Worm (Caenorhabditis elegans) whole organism, L3 larva: Measurements from ENCODE around the gene zyg-9.
A peak's percentile ranks its signal among the peaks of the same experiment; 100 is the strongest.

Experiments
- aly-2 ChIP-seq: fragments of 150-350 bp; optimal IDR thresholded peaks from 2 replicates; lab custom pipeline; 2014; ENCODE audit warnings: missing biosample characterization, missing genetic modification characterization
- ceh-16 ChIP-seq: sonication (generic microtip); optimal IDR thresholded peaks from 2 replicates; lab custom pipeline; 2017; ENCODE audit warnings: missing biosample characterization, missing genetic modification characterization
- ceh-28 ChIP-seq: fragments of 150-350 bp; optimal IDR thresholded peaks from 2 replicates; lab custom pipeline; 2014; ENCODE audit warnings: missing biosample characterization, missing genetic modification reagents, missing genetic modification characterization
- ceh-82 ChIP-seq: fragments of 150-350 bp; optimal IDR thresholded peaks from 2 replicates; lab custom pipeline; 2014; ENCODE audit warnings: missing biosample characterization, missing genetic modification characterization
- daf-12 ChIP-seq: fragments of 150-350 bp; optimal IDR thresholded peaks from 2 replicates; lab custom pipeline; 2014; ENCODE audit warnings: missing biosample characterization, missing genetic modification reagents, missing genetic modification characterization
- egl-27 ChIP-seq: sonication (generic microtip); optimal IDR thresholded peaks from 4 replicates; lab custom pipeline; 2017; ENCODE audit warnings: missing biosample characterization, missing genetic modification reagents, missing genetic modification characterization
- egl-5 ChIP-seq: fragments of 150-350 bp; optimal IDR thresholded peaks from 2 replicates; lab custom pipeline; 2017; ENCODE audit warnings: missing biosample characterization, missing genetic modification reagents, missing genetic modification characterization, inconsistent platforms
- elt-2 ChIP-seq: sonication (generic microtip); optimal IDR thresholded peaks from 2 replicates; lab custom pipeline; 2016; ENCODE audit warnings: missing genetic modification reagents, mild to moderate bottlenecking, missing genetic modification characterization, missing compliant biosample characterization
- elt-3 ChIP-seq, 3 experiments: fragments of 150-350 bp in 1 of 3; sonication (generic microtip) in 2 of 3; optimal IDR thresholded peaks; 2 replicates in 2 of 3; 4 replicates in 1 of 3; lab custom pipeline; 2014 to 2017; ENCODE audit warnings: missing biosample characterization in 3 of 3, missing genetic modification characterization in 3 of 3
- eor-1 ChIP-seq, 2 experiments: fragments of 150-350 bp; optimal IDR thresholded peaks; 2 replicates each; lab custom pipeline; 2014 to 2018; ENCODE audit warnings: missing biosample characterization in 2 of 2, missing genetic modification characterization in 2 of 2
- fkh-10 ChIP-seq: sonication (generic microtip); optimal IDR thresholded peaks from 2 replicates; lab custom pipeline; 2017; ENCODE audit warnings: missing biosample characterization, missing genetic modification reagents, missing genetic modification characterization
- fkh-2 ChIP-seq: fragments of 150-350 bp; optimal IDR thresholded peaks from 2 replicates; lab custom pipeline; 2014; ENCODE audit warnings: missing biosample characterization, missing genetic modification reagents, missing genetic modification characterization
- fos-1 ChIP-seq: fragments of 150-350 bp; optimal IDR thresholded peaks from 2 replicates; lab custom pipeline; 2014; ENCODE audit warnings: missing biosample characterization, missing genetic modification characterization
- hmg-11 ChIP-seq: sonication (generic microtip); optimal IDR thresholded peaks from 2 replicates; lab custom pipeline; 2016; ENCODE audit warnings: missing genetic modification characterization, missing compliant biosample characterization
- jun-1 ChIP-seq: fragments of 150-350 bp; optimal IDR thresholded peaks from 2 replicates; lab custom pipeline; 2014; ENCODE audit warnings: missing biosample characterization, missing genetic modification reagents, missing genetic modification characterization
- lin-39 ChIP-seq: fragments of 150-350 bp; optimal IDR thresholded peaks from 2 replicates; lab custom pipeline; 2018; ENCODE audit warnings: missing biosample characterization, missing genetic modification reagents, missing genetic modification characterization
- lsy-12 ChIP-seq: sonication (generic microtip); optimal IDR thresholded peaks from 2 replicates; lab custom pipeline; 2016; ENCODE audit warnings: mild to moderate bottlenecking, missing genetic modification characterization, missing compliant biosample characterization
- mdl-1 ChIP-seq: fragments of 150-350 bp; optimal IDR thresholded peaks from 2 replicates; lab custom pipeline; 2014; ENCODE audit warnings: missing biosample characterization, missing genetic modification characterization
- mml-1 ChIP-seq: fragments of 150-350 bp; sonication (generic microtip); optimal IDR thresholded peaks from 3 replicates; lab custom pipeline; 2014; ENCODE audit warnings: missing biosample characterization, missing genetic modification characterization
- nhr-11 ChIP-seq: fragments of 150-350 bp; optimal IDR thresholded peaks from 2 replicates; lab custom pipeline; 2014; ENCODE audit warnings: missing biosample characterization, missing genetic modification characterization
- nhr-23 ChIP-seq: fragments of 150-350 bp; optimal IDR thresholded peaks from 2 replicates; lab custom pipeline; 2014; ENCODE audit warnings: missing biosample characterization, missing genetic modification reagents, missing genetic modification characterization
- nhr-237 ChIP-seq: fragments of 150-350 bp; optimal IDR thresholded peaks from 2 replicates; lab custom pipeline; 2014; ENCODE audit warnings: missing biosample characterization, missing genetic modification characterization
- nhr-25 ChIP-seq: sonication (generic microtip); optimal IDR thresholded peaks from 2 replicates; lab custom pipeline; 2017; ENCODE audit warnings: missing biosample characterization, missing genetic modification characterization
- nhr-28 ChIP-seq: fragments of 150-350 bp; optimal IDR thresholded peaks from 2 replicates; lab custom pipeline; 2014; ENCODE audit warnings: missing biosample characterization, missing genetic modification characterization
- nhr-43 ChIP-seq: sonication (generic microtip); optimal IDR thresholded peaks from 2 replicates; lab custom pipeline; 2016; ENCODE audit warnings: mild to moderate bottlenecking, missing genetic modification characterization, missing compliant biosample characterization; ENCODE audit not compliant: poor library complexity, severe bottlenecking
- nhr-76 ChIP-seq: fragments of 150-350 bp; sonication (generic microtip); optimal IDR thresholded peaks from 5 replicates; lab custom pipeline; 2014; ENCODE audit warnings: missing biosample characterization, missing genetic modification characterization
- nhr-77 ChIP-seq: fragments of 150-350 bp; optimal IDR thresholded peaks from 2 replicates; lab custom pipeline; 2014; ENCODE audit warnings: missing biosample characterization, missing genetic modification characterization
- pha-4 ChIP-seq: fragments of 150-350 bp; optimal IDR thresholded peaks from 2 replicates; lab custom pipeline; 2014; ENCODE audit warnings: missing biosample characterization, missing genetic modification reagents, missing genetic modification characterization
- pqm-1 ChIP-seq: fragments of 150-350 bp; optimal IDR thresholded peaks from 2 replicates; lab custom pipeline; 2017; ENCODE audit warnings: missing biosample characterization, missing genetic modification characterization, inconsistent platforms
- sea-2 ChIP-seq: fragments of 150-350 bp; sonication (generic microtip); optimal IDR thresholded peaks from 4 replicates; lab custom pipeline; 2014; ENCODE audit warnings: missing biosample characterization, missing genetic modification reagents, missing genetic modification characterization
- skn-1 ChIP-seq: fragments of 150-350 bp; optimal IDR thresholded peaks from 2 replicates; lab custom pipeline; 2014; ENCODE audit warnings: missing biosample characterization, missing genetic modification characterization
- snpc-4 ChIP-seq: fragments of 150-350 bp; optimal IDR thresholded peaks from 2 replicates; lab custom pipeline; 2014; ENCODE audit warnings: missing biosample characterization, missing genetic modification characterization
- tbx-2 ChIP-seq: sonication (generic microtip); optimal IDR thresholded peaks from 2 replicates; lab custom pipeline; 2016; ENCODE audit warnings: mild to moderate bottlenecking, missing genetic modification characterization, missing compliant biosample characterization
- unc-39 ChIP-seq: sonication (generic microtip); optimal IDR thresholded peaks from 4 replicates; lab custom pipeline; 2017; ENCODE audit warnings: missing biosample characterization, missing genetic modification characterization
- unc-62 ChIP-seq: fragments of 150-350 bp; sonication (generic microtip); optimal IDR thresholded peaks from 4 replicates; lab custom pipeline; 2014; ENCODE audit warnings: missing biosample characterization, missing genetic modification reagents, missing genetic modification characterization
- zag-1 ChIP-seq: fragments of 150-350 bp; optimal IDR thresholded peaks from 2 replicates; lab custom pipeline; 2014; ENCODE audit warnings: missing biosample characterization, missing genetic modification characterization
- ztf-11 ChIP-seq: fragments of 150-350 bp; optimal IDR thresholded peaks from 2 replicates; lab custom pipeline; 2014; ENCODE audit warnings: missing biosample characterization, missing genetic modification characterization

The zyg-9 gene

ce11 chrII:8442717-8443223 is 14.8 kb upstream of the zyg-9 start, which contains the start of gene eif-3.G:
Gene eif-3.G (plus strand): TSS chrII:8442767.
- TF ChIP-seq nhr-11 (tag; lab: Kevin White, UChicago) (no peak), unc-39 (no peak), egl-27 (no peak), ceh-82 (tag; lab: Kevin White, UChicago) (no peak), nhr-76 (tag; lab: Kevin White, UChicago) (no peak), nhr-28 (tag; lab: Kevin White, UChicago) (no peak), eor-1 (tag; optimal IDR thresholded peaks at IDR 0.05; lab: Kevin White, UChicago) (no peak), pqm-1 (tag; lab: Kevin White, UChicago) (no peak), daf-12 (tag; lab: Kevin White, UChicago) (no peak), mml-1 (tag; lab: Kevin White, UChicago) (no peak)

ce11 chrII:8444007-8444406 is 13.6 kb upstream of the zyg-9 start, which contains the start of gene evl-20:
Gene evl-20 (plus strand): TSS chrII:8444307.
- TF ChIP-seq nhr-25 (tag; lab: Kevin White, UChicago) (no peak), nhr-77 (tag; lab: Kevin White, UChicago) (no peak)

ce11 chrII:8446731-8447130 is 10.9 kb upstream of the zyg-9 start, which contains the start of gene cut-3:
Gene cut-3 (minus strand): TSS chrII:8446831.
- TF ChIP-seq lsy-12 (tag; lab: Kevin White, UChicago): no peak
- no peak for TF ChIP-seq unc-62 (GFP tag; lab: Kevin White, UChicago)
- TF ChIP-seq fkh-10: no peak
- TF ChIP-seq ztf-11 (tag; lab: Kevin White, UChicago): no peak
- no peak for TF ChIP-seq lin-39 (tag; lab: Kevin White, UChicago)
- no peak for TF ChIP-seq eor-1 (tag; optimal IDR thresholded peaks at IDR 0.05; lab: Kevin White, UChicago)
- no peak for TF ChIP-seq aly-2 (tag; lab: Kevin White, UChicago)
- TF ChIP-seq zag-1 (tag; lab: Kevin White, UChicago): no peak
- no peak for TF ChIP-seq unc-39
- no peak for TF ChIP-seq snpc-4 (tag; lab: Kevin White, UChicago)
- TF ChIP-seq nhr-43 (tag; lab: Kevin White, UChicago): no peak
- no peak for TF ChIP-seq nhr-25 (tag; lab: Kevin White, UChicago)
- no peak for TF ChIP-seq ceh-16 (tag; lab: Kevin White, UChicago)
- no peak for TF ChIP-seq nhr-237 (tag; lab: Kevin White, UChicago)
- no peak for TF ChIP-seq skn-1 (tag; lab: Kevin White, UChicago)
- no peak for TF ChIP-seq elt-2
- no peak for TF ChIP-seq mdl-1

DNA sequence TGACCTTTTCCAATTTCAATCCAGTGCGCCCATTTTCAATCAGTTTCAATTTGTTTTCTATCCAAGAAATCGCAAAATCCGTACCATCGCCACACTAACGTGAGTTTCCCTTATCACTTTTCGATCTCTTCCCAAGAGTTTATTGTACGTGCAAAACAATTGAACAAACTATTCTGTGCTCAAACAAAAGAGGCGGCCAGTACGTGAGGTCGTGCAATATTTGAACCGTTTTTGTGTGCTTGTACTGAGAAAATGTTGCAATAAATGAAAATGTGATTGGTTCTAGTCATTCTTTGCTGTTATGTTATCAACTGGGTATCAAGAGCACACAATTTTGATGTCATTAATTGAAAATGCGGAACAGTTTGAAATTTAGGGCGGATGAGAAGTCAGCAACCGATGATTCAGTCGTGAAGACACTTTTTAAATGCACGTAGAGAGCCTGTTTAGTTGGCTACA is 7.9 kb upstream of the zyg-9 start, which contains the start of gene F22B5.4:
Gene F22B5.4 (plus strand): TSS at position 51 of the 459 bp plus-strand sequence.
- TF ChIP-seq daf-12 (tag; lab: Kevin White, UChicago) (no peak), mdl-1 (no peak), unc-62 (GFP tag; lab: Kevin White, UChicago) (no peak), pha-4 (tag; lab: Kevin White, UChicago) (peak; percentile 55), nhr-237 (tag; lab: Kevin White, UChicago) (no peak), zag-1 (tag; lab: Kevin White, UChicago) (no peak), egl-27 (no peak), nhr-76 (tag; lab: Kevin White, UChicago) (no peak), ceh-28 (tag; lab: Kevin White, UChicago) (no peak), jun-1 (tag; lab: Kevin White, UChicago) (peak; percentile 12), elt-2 (no peak), sea-2 (GFP tag; lab: Kevin White, UChicago) (no peak), fkh-2 (tag; lab: Kevin White, UChicago) (no peak), skn-1 (tag; lab: Kevin White, UChicago) (no peak), egl-5 (tag; lab: Kevin White, UChicago) (no peak), tbx-2 (tag; lab: Kevin White, UChicago) (no peak), nhr-25 (tag; lab: Kevin White, UChicago) (no peak), elt-3 (tag; optimal IDR thresholded peaks at IDR 0.05; lab: Kevin White, UChicago) (no peak), eor-1 (tag; optimal IDR thresholded peaks at IDR 0.05; lab: Kevin White, UChicago) (no peak), nhr-11 (tag; lab: Kevin White, UChicago) (no peak), hmg-11 (tag; lab: Kevin White, UChicago) (no peak), ceh-82 (tag; lab: Kevin White, UChicago) (no peak), fos-1 (tag; lab: Kevin White, UChicago) (no peak), pqm-1 (tag; lab: Kevin White, UChicago) (peak; percentile 30), nhr-23 (tag; lab: Kevin White, UChicago) (no peak)
